Fruit fly (Drosophila melanogaster) whole organism, embryonic: Measurements from ENCODE around the gene zye.
A peak's percentile ranks its signal among the peaks of the same experiment; 100 is the strongest.

Experiments used
- CG10431 ChIP-seq: fragments of 200-800 bp; sonication (Bioruptor generic); optimal IDR thresholded peaks from 3 replicates; lab custom pipeline; 2018; ENCODE audit warnings: missing biosample characterization, mild to moderate bottlenecking, missing genetic modification characterization
- CG10543 ChIP-seq: fragments of 200-800 bp; sonication (Bioruptor generic); optimal IDR thresholded peaks from 3 replicates; lab custom pipeline; 2017; ENCODE audit warnings: missing biosample characterization, mild to moderate bottlenecking, missing genetic modification characterization, moderate library complexity
- CG11723 ChIP-seq: fragments of 200-800 bp; sonication (Bioruptor generic); optimal IDR thresholded peaks from 2 replicates; lab custom pipeline; 2017; ENCODE audit warnings: missing biosample characterization, mild to moderate bottlenecking, missing genetic modification characterization
- CG13123 ChIP-seq: fragments of 200-800 bp; sonication (Bioruptor generic); optimal IDR thresholded peaks from 2 replicates; lab custom pipeline; 2016; ENCODE audit warnings: missing biosample characterization, missing genetic modification characterization
- CG14014 ChIP-seq: fragments of 200-800 bp; sonication (Bioruptor generic); IDR thresholded peaks from 2 replicates; pipeline ENCODE4 v1.3.6; 2022; ENCODE audit warnings: missing biosample characterization, missing genetic modification characterization
- CG15011 ChIP-seq: fragments of 200-800 bp; sonication (Bioruptor generic); optimal IDR thresholded peaks from 3 replicates; lab custom pipeline; 2018; ENCODE audit warnings: missing biosample characterization, mild to moderate bottlenecking, missing genetic modification characterization
- CG1647 ChIP-seq: fragments of 200-800 bp; sonication (Bioruptor generic); optimal IDR thresholded peaks from 3 replicates; lab custom pipeline; 2016; ENCODE audit warnings: missing biosample characterization, missing genetic modification characterization
- CG16815 ChIP-seq: fragments of 200-800 bp; sonication (Bioruptor generic); optimal IDR thresholded peaks from 3 replicates; lab custom pipeline; 2017; ENCODE audit warnings: missing biosample characterization, mild to moderate bottlenecking, missing genetic modification characterization
- CG18476 ChIP-seq: fragments of 200-800 bp; sonication (Bioruptor generic); optimal IDR thresholded peaks from 2 replicates; lab custom pipeline; 2016; ENCODE audit warnings: missing biosample characterization, mild to moderate bottlenecking, missing genetic modification characterization
- CG2875 ChIP-seq: fragments of 200-800 bp; sonication (Bioruptor generic); optimal IDR thresholded peaks from 2 replicates; lab custom pipeline; 2017; ENCODE audit warnings: missing biosample characterization, mild to moderate bottlenecking, missing genetic modification characterization, missing genetic modification reagents
- CG31441 ChIP-seq: fragments of 200-800 bp; sonication (Bioruptor generic); IDR thresholded peaks from 2 replicates; pipeline ENCODE4 v1.3.6; 2022; ENCODE audit warnings: missing biosample characterization, missing genetic modification characterization
- CG3838 ChIP-seq: fragments of 200-800 bp; sonication (Bioruptor generic); optimal IDR thresholded peaks from 3 replicates; lab custom pipeline; 2016; ENCODE audit warnings: missing biosample characterization, missing genetic modification characterization
- CG3847 ChIP-seq: fragments of 200-800 bp; sonication (Bioruptor generic); IDR thresholded peaks from 2 replicates; pipeline ENCODE4 v1.3.6; 2022; ENCODE audit warnings: missing biosample characterization, missing genetic modification characterization
- CG6791 ChIP-seq: fragments of 200-800 bp; sonication (Bioruptor generic); IDR thresholded peaks from 3 replicates; pipeline ENCODE4 v1.3.6; 2022; ENCODE audit warnings: missing biosample characterization, missing genetic modification characterization; ENCODE audit not compliant: partially characterized antibody
- CG7786 ChIP-seq: fragments of 200-800 bp; sonication (Bioruptor generic); optimal IDR thresholded peaks from 2 replicates; lab custom pipeline; 2016; ENCODE audit warnings: missing biosample characterization, missing genetic modification characterization
- CG7963 ChIP-seq: fragments of 200-800 bp; sonication (Bioruptor generic); IDR thresholded peaks from 3 replicates; pipeline ENCODE4 v1.3.6; 2022; ENCODE audit warnings: missing biosample characterization, missing genetic modification characterization; ENCODE audit not compliant: partially characterized antibody
- CG8388 ChIP-seq: fragments of 200-800 bp; sonication (Bioruptor generic); optimal IDR thresholded peaks from 2 replicates; lab custom pipeline; 2019; ENCODE audit warnings: missing biosample characterization, mild to moderate bottlenecking, missing genetic modification characterization, moderate library complexity
- Dip2 ChIP-seq: fragments of 200-800 bp; sonication (Bioruptor generic); IDR thresholded peaks from 2 replicates; pipeline ENCODE4 v1.3.6; 2022; ENCODE audit warnings: missing biosample characterization, missing genetic modification characterization
- HLH4C ChIP-seq: fragments of 200-800 bp; sonication (Bioruptor generic); IDR thresholded peaks from 3 replicates; pipeline ENCODE4 v1.3.6; 2022; ENCODE audit warnings: missing biosample characterization, missing genetic modification characterization; ENCODE audit not compliant: partially characterized antibody
- Hey ChIP-seq: fragments of 200-800 bp; sonication (Bioruptor generic); optimal IDR thresholded peaks from 3 replicates; lab custom pipeline; 2018; ENCODE audit warnings: missing biosample characterization, mild to moderate bottlenecking, missing genetic modification characterization
- HmgD ChIP-seq: fragments of 200-800 bp; sonication (Bioruptor generic); optimal IDR thresholded peaks from 3 replicates; lab custom pipeline; 2016; ENCODE audit warnings: missing biosample characterization, missing genetic modification characterization
- Hmr ChIP-seq: fragments of 200-800 bp; sonication (Bioruptor generic); optimal IDR thresholded peaks from 3 replicates; lab custom pipeline; 2017; ENCODE audit warnings: mild to moderate bottlenecking, missing biosample characterization, missing genetic modification reagents, missing genetic modification characterization
- Kr ChIP-seq: fragments of 200-800 bp; sonication (Bioruptor generic); optimal IDR thresholded peaks from 2 replicates; lab custom pipeline; 2017; ENCODE audit warnings: missing biosample characterization, mild to moderate bottlenecking, missing genetic modification characterization
- Mes4 ChIP-seq: fragments of 200-800 bp; sonication (Bioruptor generic); optimal IDR thresholded peaks from 2 replicates; lab custom pipeline; 2016; ENCODE audit warnings: missing biosample characterization, missing genetic modification characterization
- NC2α ChIP-seq: fragments of 200-800 bp; sonication (Bioruptor generic); optimal IDR thresholded peaks from 2 replicates; lab custom pipeline; 2016; ENCODE audit warnings: missing biosample characterization, missing genetic modification characterization
- NK7.1 ChIP-seq: fragments of 200-800 bp; sonication (Bioruptor generic); optimal IDR thresholded peaks from 3 replicates; lab custom pipeline; 2016; ENCODE audit warnings: missing biosample characterization, missing genetic modification characterization
- PHDP ChIP-seq: fragments of 200-800 bp; sonication (Bioruptor generic); optimal IDR thresholded peaks from 3 replicates; lab custom pipeline; 2018; ENCODE audit warnings: missing biosample characterization, mild to moderate bottlenecking, missing genetic modification characterization, moderate library complexity
- Pdp1 ChIP-seq, 2 experiments: fragments of 200-800 bp; sonication (Bioruptor generic); optimal IDR thresholded peaks; 3 replicates each; lab custom pipeline; 2016; ENCODE audit warnings: missing biosample characterization in 2 of 2, missing genetic modification characterization in 2 of 2, mild to moderate bottlenecking in 1 of 2, moderate library complexity in 1 of 2
- Ravus ChIP-seq: fragments of 200-800 bp; sonication (Bioruptor generic); IDR thresholded peaks from 2 replicates; pipeline ENCODE4 v1.3.6; 2022; ENCODE audit warnings: missing biosample characterization, missing genetic modification characterization
- Vsx1 ChIP-seq: fragments of 200-800 bp; sonication (Bioruptor generic); optimal IDR thresholded peaks from 2 replicates; lab custom pipeline; 2017; ENCODE audit warnings: missing biosample characterization, mild to moderate bottlenecking, missing genetic modification characterization, missing genetic modification reagents
- ash1 ChIP-seq: fragments of 200-800 bp; sonication (Bioruptor generic); optimal IDR thresholded peaks from 2 replicates; lab custom pipeline; 2018; ENCODE audit warnings: missing biosample characterization, mild to moderate bottlenecking, missing genetic modification characterization
- bowl ChIP-seq: fragments of 200-800 bp; sonication (Bioruptor generic); IDR thresholded peaks from 2 replicates; pipeline ENCODE4 v1.3.6; 2022; ENCODE audit warnings: missing biosample characterization, missing genetic modification characterization
- ci ChIP-seq: fragments of 200-800 bp; sonication (Bioruptor generic); IDR thresholded peaks from 3 replicates; pipeline ENCODE4 v1.3.6; 2022; ENCODE audit warnings: missing biosample characterization, missing genetic modification characterization
- corto ChIP-seq: fragments of 200-800 bp; sonication (Bioruptor generic); optimal IDR thresholded peaks from 2 replicates; lab custom pipeline; 2016; ENCODE audit warnings: missing biosample characterization, mild to moderate bottlenecking, missing genetic modification characterization, moderate library complexity
- fd3F ChIP-seq: fragments of 200-800 bp; sonication (Bioruptor generic); optimal IDR thresholded peaks from 2 replicates; lab custom pipeline; 2018; ENCODE audit warnings: missing biosample characterization, mild to moderate bottlenecking, missing genetic modification characterization, moderate library complexity
- ham ChIP-seq: fragments of 200-800 bp; sonication (Bioruptor generic); IDR thresholded peaks from 2 replicates; pipeline ENCODE4 v1.3.6; 2022; ENCODE audit warnings: missing biosample characterization, missing genetic modification characterization
- hb ChIP-seq: fragments of 200-800 bp; sonication (Bioruptor generic); IDR thresholded peaks from 3 replicates; pipeline ENCODE4 v1.3.6; 2022; ENCODE audit warnings: missing biosample characterization, missing genetic modification characterization; ENCODE audit not compliant: partially characterized antibody
- inv ChIP-seq: fragments of 200-800 bp; sonication (Bioruptor generic); IDR thresholded peaks from 2 replicates; pipeline ENCODE4 v1.3.6; 2022; ENCODE audit warnings: missing biosample characterization, missing genetic modification characterization; ENCODE audit not compliant: partially characterized antibody
- knrl ChIP-seq: fragments of 200-800 bp; sonication (Bioruptor generic); IDR thresholded peaks from 3 replicates; pipeline ENCODE4 v1.3.6; 2022; ENCODE audit warnings: missing biosample characterization, missing genetic modification characterization; ENCODE audit not compliant: partially characterized antibody
- mirr ChIP-seq: fragments of 200-800 bp; sonication (Bioruptor generic); optimal IDR thresholded peaks from 3 replicates; lab custom pipeline; 2018; ENCODE audit warnings: missing biosample characterization, mild to moderate bottlenecking, missing genetic modification characterization
- onecut ChIP-seq: fragments of 200-800 bp; sonication (Bioruptor generic); IDR thresholded peaks from 2 replicates; pipeline ENCODE4 v1.3.6; 2022; ENCODE audit warnings: missing biosample characterization, missing genetic modification characterization
- pho ChIP-seq: fragments of 200-800 bp; sonication (Bioruptor generic); optimal IDR thresholded peaks from 2 replicates; lab custom pipeline; 2016; ENCODE audit warnings: missing biosample characterization, missing genetic modification characterization
- run ChIP-seq: fragments of 200-800 bp; sonication (Bioruptor generic); optimal IDR thresholded peaks from 3 replicates; lab custom pipeline; 2018; ENCODE audit warnings: missing biosample characterization, mild to moderate bottlenecking, missing genetic modification characterization
- sna ChIP-seq: fragments of 200-800 bp; sonication (Bioruptor generic); IDR thresholded peaks from 2 replicates; pipeline ENCODE4 v1.3.6; 2022; ENCODE audit warnings: missing biosample characterization, missing genetic modification characterization; ENCODE audit not compliant: partially characterized antibody
- sob ChIP-seq: fragments of 200-800 bp; sonication (Bioruptor generic); IDR thresholded peaks from 2 replicates; pipeline ENCODE4 v1.3.6; 2022; ENCODE audit warnings: missing biosample characterization, missing genetic modification characterization
- tna ChIP-seq: fragments of 200-800 bp; sonication (Bioruptor generic); IDR thresholded peaks from 2 replicates; pipeline ENCODE4 v1.3.6; 2022; ENCODE audit warnings: missing biosample characterization, missing genetic modification characterization; ENCODE audit not compliant: partially characterized antibody
- vnd ChIP-seq: fragments of 200-800 bp; sonication (Bioruptor generic); IDR thresholded peaks from 3 replicates; pipeline ENCODE4 v1.3.6; 2022; ENCODE audit warnings: missing biosample characterization, missing genetic modification characterization; ENCODE audit not compliant: partially characterized antibody
- vvl ChIP-seq: fragments of 200-800 bp; sonication (Bioruptor generic); IDR thresholded peaks from 2 replicates; pipeline ENCODE4 v1.3.6; 2022; ENCODE audit warnings: missing biosample characterization, missing genetic modification characterization
- zen2 ChIP-seq: fragments of 200-800 bp; sonication (Bioruptor generic); IDR thresholded peaks from 3 replicates; pipeline ENCODE4 v1.3.6; 2022; ENCODE audit warnings: missing biosample characterization, missing genetic modification characterization; ENCODE audit not compliant: partially characterized antibody

The zye gene

DNA sequence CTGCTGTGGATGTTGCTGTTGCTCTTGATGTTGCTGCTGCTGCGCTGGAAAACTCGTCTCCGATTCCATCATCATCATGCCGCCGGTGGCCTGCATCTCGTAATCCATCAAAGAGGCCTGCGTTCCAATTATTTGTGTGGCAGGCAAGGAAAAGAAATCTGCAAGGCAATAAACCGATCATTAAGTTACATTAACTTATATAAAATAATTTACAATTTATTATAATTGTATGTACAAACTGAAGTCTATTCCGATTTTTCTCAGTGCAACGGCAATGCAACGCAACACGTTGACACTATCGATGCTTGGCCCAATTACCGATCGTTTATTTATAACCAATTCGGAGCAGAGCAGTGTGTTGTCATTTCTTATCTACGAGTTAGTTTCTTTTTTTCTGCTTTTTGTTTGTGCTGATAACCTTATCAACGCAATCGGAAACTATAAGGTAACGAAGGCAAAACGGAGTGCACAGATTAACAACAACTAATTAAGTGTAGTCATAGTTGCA, 57.6 kb downstream of the zye start (continued):
- TF ChIP-seq CG7786 = no peak
- TF ChIP-seq CG11723 = no peak
- TF ChIP-seq Hey (tag; lab: Kevin White, UChicago) = no peak
- peak; percentile 6 for TF ChIP-seq CG18476
- TF ChIP-seq bowl (GFP tag; lab: Robert Waterston, UW) = no peak
- TF ChIP-seq Kr (GFP tag; lab: Kevin White, UChicago) = no peak
- no peak for TF ChIP-seq CG10431 (GFP tag; lab: Kevin White, UChicago)
- TF ChIP-seq vvl (GFP tag; lab: Robert Waterston, UW) = peak; percentile 78
- TF ChIP-seq CG3847 = 0 out of 2 replicates have a peak, but pooled peaks have one; percentile 10
- TF ChIP-seq Hmr (GFP tag; lab: Kevin White, UChicago) = peak; percentile 42
- peak; percentile 55 for TF ChIP-seq Vsx1 (GFP tag; lab: Kevin White, UChicago)
- TF ChIP-seq vnd (GFP tag; lab: Robert Waterston, UW) = no peak
- TF ChIP-seq pho = no peak
- TF ChIP-seq CG14014 (GFP tag; lab: Robert Waterston, UW) = peak; percentile 58; the same call in 1 of the 2 replicates
- TF ChIP-seq CG1647 = no peak
- no peak for TF ChIP-seq ham
- no peak for TF ChIP-seq fd3F (GFP tag; lab: Kevin White, UChicago)
- peak; percentile 0 for TF ChIP-seq CG15011 (GFP tag; lab: Kevin White, UChicago)
- no peak for TF ChIP-seq HmgD (GFP tag; lab: Kevin White, UChicago)
- TF ChIP-seq mirr (GFP tag; lab: Kevin White, UChicago) = peak; percentile 48
- TF ChIP-seq CG8388 (GFP tag; lab: Kevin White, UChicago) = peak; percentile 42
- TF ChIP-seq PHDP (tag; lab: Kevin White, UChicago) = peak; percentile 51
- TF ChIP-seq Pdp1 (GFP tag; optimal IDR thresholded peaks at IDR 0.05; lab: Kevin White, UChicago) = peak in 1 of 2 experiments; percentile 46
- 0 out of 2 replicates have a peak, but pooled peaks have one; percentile 3 for TF ChIP-seq onecut (GFP tag; lab: Robert Waterston, UW)
- TF ChIP-seq Ravus (GFP tag; lab: Robert Waterston, UW) = no peak
- no peak for TF ChIP-seq CG13123 (GFP tag; lab: Kevin White, UChicago)
- no peak for TF ChIP-seq zen2 (GFP tag; lab: Robert Waterston, UW)
- TF ChIP-seq HLH4C (GFP tag; lab: Robert Waterston, UW) = no peak
- TF ChIP-seq ash1 = no peak
- TF ChIP-seq CG6791 (GFP tag; lab: Robert Waterston, UW) = no peak
- TF ChIP-seq CG31441 (GFP tag; lab: Robert Waterston, UW) = peak; percentile 63; the same call in 1 of the 2 replicates
- TF ChIP-seq NK7.1 (GFP tag; lab: Kevin White, UChicago) = no peak
- peak; percentile 86 for TF ChIP-seq ci (GFP tag; lab: Robert Waterston, UW)
- TF ChIP-seq inv (GFP tag; lab: Robert Waterston, UW) = no peak
- no peak for TF ChIP-seq NC2α (GFP tag; lab: Kevin White, UChicago)
- TF ChIP-seq run = peak; percentile 45
- TF ChIP-seq knrl (GFP tag; lab: Robert Waterston, UW) = no peak
- TF ChIP-seq tna (GFP tag; lab: Robert Waterston, UW) = no peak
- no peak for TF ChIP-seq corto (GFP tag; lab: Kevin White, UChicago)
- TF ChIP-seq sna = no peak
- TF ChIP-seq CG10543 (GFP tag; lab: Kevin White, UChicago) = no peak
- no peak for TF ChIP-seq Mes4
- no peak for TF ChIP-seq CG16815 (GFP tag; lab: Kevin White, UChicago)
- no peak for TF ChIP-seq CG3838
- TF ChIP-seq CG2875 = peak; percentile 56
- peak; percentile 52 for TF ChIP-seq sob
- TF ChIP-seq hb = no peak
- no peak for TF ChIP-seq CG7963 (GFP tag; lab: Robert Waterston, UW)
- no peak for TF ChIP-seq Dip2 (GFP tag; lab: Robert Waterston, UW)
